Fruit fly (Drosophila melanogaster): ENCODE data around the gene Atg3.
A peak's percentile ranks its signal among the peaks of the same experiment; 100 is the strongest.

Atg3 gene

dm6 chr3L:18784562-18784961 lies 36.1 kb downstream of the Atg3 start (continued):
- TF ChIP-seq CG9437 (GFP tag; optimal IDR thresholded peaks at IDR 0.05) (peak; percentile 66), CG11723 (GFP tag; optimal IDR thresholded peaks at IDR 0.05) (no peak), CG9797 (GFP tag; optimal IDR thresholded peaks at IDR 0.05) (no peak), ind (GFP tag; optimal IDR thresholded peaks at IDR 0.05) (peak; percentile 60), E2f1 (GFP tag; IDR thresholded peaks at IDR 0.05) (peak; percentile 63), zfh2 (GFP tag; optimal IDR thresholded peaks at IDR 0.05) (peak; percentile 3), Ets65A (GFP tag) (peak; percentile 95), gcm (GFP tag; optimal IDR thresholded peaks at IDR 0.05) (peak; percentile 59), seq (GFP tag; IDR thresholded peaks at IDR 0.05) (peak; percentile 81), CG33213 (GFP tag; optimal IDR thresholded peaks at IDR 0.05) (peak; percentile 19), Atf3 (GFP tag; optimal IDR thresholded peaks at IDR 0.05) (peak; percentile 39), CG4730 (GFP tag; IDR thresholded peaks at IDR 0.05) (peak; percentile 68), Aef1 (GFP tag; IDR thresholded peaks at IDR 0.05) (peak; percentile 72), maf-S (GFP tag; optimal IDR thresholded peaks at IDR 0.05) (no peak), CG14050 (GFP tag; IDR thresholded peaks at IDR 0.05) (peak; percentile 75), CG18764 (GFP tag; optimal IDR thresholded peaks at IDR 0.05) (peak; percentile 4), CG32532 (GFP tag; IDR thresholded peaks at IDR 0.05) (no peak; the same call in 1 of the 2 replicates), knrl (GFP tag; IDR thresholded peaks at IDR 0.05; ENCODE audit: partially characterized antibody) (no peak), Hmr (GFP tag; optimal IDR thresholded peaks at IDR 0.05) (peak; percentile 44), CG1832 (GFP tag; optimal IDR thresholded peaks at IDR 0.05) (no peak), Pdp1 (GFP tag; optimal IDR thresholded peaks at IDR 0.05) (peak; percentile 37 to 53), CG34422 (GFP tag; IDR thresholded peaks at IDR 0.05) (peak; percentile 84), CG17802 (tag; optimal IDR thresholded peaks at IDR 0.05) (no peak), toy (GFP tag; IDR thresholded peaks at IDR 0.05) (0 out of 2 replicates have a peak, but pooled peaks have one; percentile 35), odd (GFP tag; optimal IDR thresholded peaks at IDR 0.05) (no peak), CG1529 (GFP tag; optimal IDR thresholded peaks at IDR 0.05) (no peak), so (GFP tag; IDR thresholded peaks at IDR 0.05) (peak; percentile 82; the same call in 2 of the 3 replicates), Chrac-16 (GFP tag; optimal IDR thresholded peaks at IDR 0.05) (no peak), Fer2 (tag; optimal IDR thresholded peaks at IDR 0.05) (no peak), gfzf (GFP tag; optimal IDR thresholded peaks at IDR 0.05) (no peak), kay (GFP tag; optimal IDR thresholded peaks at IDR 0.05) (no peak), CG10366 (GFP tag; IDR thresholded peaks at IDR 0.05) (peak; percentile 79), lmd (GFP tag; IDR thresholded peaks at IDR 0.05) (peak; percentile 77), CG1602 (GFP tag; optimal IDR thresholded peaks at IDR 0.05) (peak; percentile 30), dmrt11E (tag; optimal IDR thresholded peaks at IDR 0.05) (no peak), hth (optimal IDR thresholded peaks at IDR 0.05) (no peak), CG18476 (GFP tag; optimal IDR thresholded peaks at IDR 0.05) (peak; percentile 10), CG10431 (GFP tag; optimal IDR thresholded peaks at IDR 0.05) (no peak), Atf-2 (GFP tag; optimal IDR thresholded peaks at IDR 0.05) (no peak), CG11085 (GFP tag; IDR thresholded peaks at IDR 0.05) (no peak), CG6654 (GFP tag; optimal IDR thresholded peaks at IDR 0.05) (no peak), PHDP (tag; optimal IDR thresholded peaks at IDR 0.05) (peak; percentile 52), ara (GFP tag; IDR thresholded peaks at IDR 0.05) (peak; percentile 61), hbn (GFP tag; IDR thresholded peaks at IDR 0.05; ENCODE audit: partially characterized antibody) (no peak), CG31388 (GFP tag; optimal IDR thresholded peaks at IDR 0.05) (no peak), CG1792 (GFP tag; optimal IDR thresholded peaks at IDR 0.05) (no peak), CG30020 (tag; optimal IDR thresholded peaks at IDR 0.05) (no peak), fu2 (GFP tag; optimal IDR thresholded peaks at IDR 0.05) (peak; percentile 24), CG17359 (tag; optimal IDR thresholded peaks at IDR 0.05) (peak; percentile 70), Elba2 (GFP tag; optimal IDR thresholded peaks at IDR 0.05) (no peak), ranshi (GFP tag; IDR thresholded peaks at IDR 0.05) (peak; percentile 73), CG8388 (GFP tag; optimal IDR thresholded peaks at IDR 0.05) (peak; percentile 16)

Measured in whole organism, embryonic.